Fruit fly (Drosophila melanogaster) whole organism, prepupa: ENCODE measurements around the gene Odj.
A peak's percentile ranks its signal among the peaks of the same experiment; 100 is the strongest.

Experiments
- CG10631 ChIP-seq: fragments of 200-800 bp; sonication (Bioruptor generic); optimal IDR thresholded peaks from 2 replicates; lab custom pipeline; 2016; ENCODE audit warnings: missing biosample characterization, missing genetic modification characterization
- CG10669 ChIP-seq: fragments of 200-800 bp; sonication (Bioruptor generic); optimal IDR thresholded peaks from 3 replicates; lab custom pipeline; 2018; ENCODE audit warnings: missing biosample characterization, mild to moderate bottlenecking, missing genetic modification characterization, moderate library complexity
- CG11762 ChIP-seq: fragments of 200-800 bp; sonication (Bioruptor generic); optimal IDR thresholded peaks from 3 replicates; lab custom pipeline; 2016; ENCODE audit warnings: missing biosample characterization, missing genetic modification characterization; ENCODE audit not compliant: insufficient read depth
- CG11902 ChIP-seq: fragments of 200-800 bp; sonication (Bioruptor generic); optimal IDR thresholded peaks from 3 replicates; lab custom pipeline; 2016; ENCODE audit warnings: missing biosample characterization, missing genetic modification characterization
- CG15336 ChIP-seq: fragments of 200-800 bp; sonication (Bioruptor generic); IDR thresholded peaks from 2 replicates; pipeline ENCODE4 v1.3.6; 2022; ENCODE audit warnings: missing biosample characterization, missing genetic modification characterization
- CG1621 ChIP-seq: fragments of 200-800 bp; sonication (Bioruptor generic); optimal IDR thresholded peaks from 3 replicates; lab custom pipeline; 2018; ENCODE audit warnings: missing biosample characterization, mild to moderate bottlenecking, missing genetic modification characterization
- CG3032 ChIP-seq: fragments of 200-800 bp; optimal IDR thresholded peaks from 2 replicates; lab custom pipeline; 2019; ENCODE audit warnings: missing biosample characterization, mild to moderate bottlenecking, missing genetic modification characterization, moderate library complexity
- CG31627 ChIP-seq: fragments of 200-800 bp; sonication (Bioruptor generic); optimal IDR thresholded peaks from 3 replicates; lab custom pipeline; 2016; ENCODE audit warnings: missing biosample characterization, missing genetic modification characterization
- CG32006 ChIP-seq: fragments of 200-800 bp; sonication (Bioruptor generic); optimal IDR thresholded peaks from 3 replicates; lab custom pipeline; 2017; ENCODE audit warnings: missing biosample characterization, mild to moderate bottlenecking, missing genetic modification characterization
- CG34406 ChIP-seq: fragments of 200-800 bp; sonication (Bioruptor generic); optimal IDR thresholded peaks from 3 replicates; lab custom pipeline; 2016; ENCODE audit warnings: missing biosample characterization, missing genetic modification characterization
- CG3919 ChIP-seq: fragments of 200-800 bp; sonication (Bioruptor generic); optimal IDR thresholded peaks from 3 replicates; lab custom pipeline; 2016; ENCODE audit warnings: missing biosample characterization, missing genetic modification characterization
- CG4318 ChIP-seq: fragments of 200-800 bp; sonication (Bioruptor generic); optimal IDR thresholded peaks from 3 replicates; lab custom pipeline; 2017; ENCODE audit warnings: missing biosample characterization, mild to moderate bottlenecking, missing genetic modification characterization
- CG6163 ChIP-seq: fragments of 200-800 bp; sonication (Bioruptor generic); IDR thresholded peaks from 3 replicates; pipeline ENCODE4 v1.3.6; 2022; ENCODE audit warnings: missing biosample characterization, missing genetic modification characterization
- CG6276 ChIP-seq: fragments of 200-800 bp; sonication (Bioruptor generic); optimal IDR thresholded peaks from 2 replicates; lab custom pipeline; 2017; ENCODE audit warnings: missing biosample characterization, mild to moderate bottlenecking, missing genetic modification characterization
- CG6792 ChIP-seq: fragments of 200-800 bp; sonication (Bioruptor generic); optimal IDR thresholded peaks from 3 replicates; lab custom pipeline; 2016; ENCODE audit warnings: missing biosample characterization, missing genetic modification characterization
- CG6808 ChIP-seq: fragments of 200-800 bp; sonication (Bioruptor generic); optimal IDR thresholded peaks from 3 replicates; lab custom pipeline; 2017; ENCODE audit warnings: missing biosample characterization, missing genetic modification characterization, mild to moderate bottlenecking, moderate library complexity, missing genetic modification reagents
- CG8119 ChIP-seq: fragments of 200-800 bp; sonication (Bioruptor generic); IDR thresholded peaks from 3 replicates; pipeline ENCODE4 v1.3.6; 2022; ENCODE audit warnings: missing biosample characterization, missing genetic modification characterization
- CG8319 ChIP-seq: fragments of 200-800 bp; sonication (Bioruptor generic); optimal IDR thresholded peaks from 3 replicates; lab custom pipeline; 2016; ENCODE audit warnings: missing biosample characterization, missing genetic modification characterization
- CG8632 ChIP-seq: fragments of 200-800 bp; sonication (Bioruptor generic); optimal IDR thresholded peaks from 3 replicates; lab custom pipeline; 2016; ENCODE audit warnings: missing biosample characterization, missing genetic modification characterization
- Eip78C ChIP-seq: fragments of 200-800 bp; sonication (Bioruptor generic); peaks from one replicate; lab custom pipeline; 2016; ENCODE audit warnings: missing biosample characterization, missing genetic modification characterization
- Ets96B ChIP-seq: fragments of 200-800 bp; optimal IDR thresholded peaks from 2 replicates; lab custom pipeline; 2019; ENCODE audit warnings: missing biosample characterization, mild to moderate bottlenecking, missing genetic modification characterization, moderate library complexity
- Hr39 ChIP-seq: fragments of 200-800 bp; sonication (Bioruptor generic); optimal IDR thresholded peaks from 2 replicates; lab custom pipeline; 2016; ENCODE audit warnings: missing biosample characterization, missing genetic modification characterization
- Hr4 ChIP-seq: fragments of 200-800 bp; sonication (Bioruptor generic); optimal IDR thresholded peaks from 3 replicates; lab custom pipeline; 2016; ENCODE audit warnings: missing biosample characterization, missing genetic modification characterization
- Lpt ChIP-seq: fragments of 200-800 bp; sonication (Bioruptor generic); optimal IDR thresholded peaks from 3 replicates; lab custom pipeline; 2016; ENCODE audit warnings: missing biosample characterization, missing genetic modification characterization
- OdsH ChIP-seq: fragments of 200-800 bp; sonication (Bioruptor generic); optimal IDR thresholded peaks from 3 replicates; lab custom pipeline; 2016; ENCODE audit warnings: missing biosample characterization, missing genetic modification characterization
- Smox ChIP-seq: fragments of 200-800 bp; sonication (Bioruptor generic); optimal IDR thresholded peaks from 3 replicates; lab custom pipeline; 2016; ENCODE audit warnings: missing biosample characterization, missing genetic modification characterization
- Sox14 ChIP-seq: fragments of 200-800 bp; sonication (Bioruptor generic); optimal IDR thresholded peaks from 3 replicates; lab custom pipeline; 2016; ENCODE audit warnings: missing biosample characterization, missing genetic modification characterization
- Sox15 ChIP-seq: fragments of 200-800 bp; sonication (Bioruptor generic); optimal IDR thresholded peaks from 3 replicates; lab custom pipeline; 2016; ENCODE audit warnings: missing biosample characterization, missing genetic modification characterization
- achi ChIP-seq: fragments of 200-800 bp; sonication (Bioruptor generic); optimal IDR thresholded peaks from 3 replicates; lab custom pipeline; 2016; ENCODE audit warnings: missing biosample characterization, missing genetic modification characterization
- acj6 ChIP-seq: fragments of 200-800 bp; sonication (Bioruptor generic); optimal IDR thresholded peaks from 3 replicates; lab custom pipeline; 2016; ENCODE audit warnings: missing biosample characterization, missing genetic modification characterization
- dsx ChIP-seq: fragments of 200-800 bp; optimal IDR thresholded peaks from 3 replicates; lab custom pipeline; 2019; ENCODE audit warnings: missing biosample characterization, mild to moderate bottlenecking, missing genetic modification characterization, moderate library complexity; ENCODE audit not compliant: poor library complexity, severe bottlenecking
- eg ChIP-seq: fragments of 200-800 bp; sonication (Bioruptor generic); IDR thresholded peaks from 3 replicates; pipeline ENCODE4 v1.3.6; 2022; ENCODE audit warnings: missing biosample characterization, missing genetic modification characterization
- esn ChIP-seq: fragments of 200-800 bp; sonication (Bioruptor generic); optimal IDR thresholded peaks from 2 replicates; lab custom pipeline; 2016; ENCODE audit warnings: missing biosample characterization, mild to moderate bottlenecking, missing genetic modification characterization, moderate library complexity
- fd59A ChIP-seq: fragments of 200-800 bp; sonication (Bioruptor generic); optimal IDR thresholded peaks from 2 replicates; lab custom pipeline; 2017; ENCODE audit warnings: missing biosample characterization, mild to moderate bottlenecking, missing genetic modification characterization, missing genetic modification reagents
- fd85E ChIP-seq: fragments of 200-800 bp; sonication (Bioruptor generic); optimal IDR thresholded peaks from 3 replicates; lab custom pipeline; 2016; ENCODE audit warnings: missing biosample characterization, missing genetic modification characterization
- fkh ChIP-seq: fragments of 200-800 bp; sonication (Bioruptor generic); optimal IDR thresholded peaks from 3 replicates; lab custom pipeline; 2017; ENCODE audit warnings: missing biosample characterization, mild to moderate bottlenecking, missing genetic modification characterization, moderate library complexity
- lz ChIP-seq: fragments of 200-800 bp; sonication (Bioruptor generic); optimal IDR thresholded peaks from 3 replicates; lab custom pipeline; 2016; ENCODE audit warnings: missing biosample characterization, missing genetic modification characterization
- net ChIP-seq: fragments of 200-800 bp; sonication (Bioruptor generic); optimal IDR thresholded peaks from 3 replicates; lab custom pipeline; 2016; ENCODE audit warnings: missing biosample characterization, missing genetic modification characterization
- ss ChIP-seq, 2 experiments: fragments of 200-800 bp; sonication (Bioruptor generic); optimal IDR thresholded peaks; 2 replicates in 1 of 2; 3 replicates in 1 of 2; lab custom pipeline; 2017 to 2018; ENCODE audit warnings: mild to moderate bottlenecking in 2 of 2, missing biosample characterization in 2 of 2, missing genetic modification characterization in 2 of 2, moderate library complexity in 1 of 2
- svp ChIP-seq: fragments of 200-800 bp; sonication (Bioruptor generic); peaks from one replicate; lab custom pipeline; 2016; ENCODE audit warnings: missing biosample characterization, missing genetic modification characterization
- vri ChIP-seq: fragments of 200-800 bp; sonication (Bioruptor generic); optimal IDR thresholded peaks from 3 replicates; lab custom pipeline; 2016; ENCODE audit warnings: missing biosample characterization, mild to moderate bottlenecking, missing genetic modification characterization

The Odj gene

DNA sequence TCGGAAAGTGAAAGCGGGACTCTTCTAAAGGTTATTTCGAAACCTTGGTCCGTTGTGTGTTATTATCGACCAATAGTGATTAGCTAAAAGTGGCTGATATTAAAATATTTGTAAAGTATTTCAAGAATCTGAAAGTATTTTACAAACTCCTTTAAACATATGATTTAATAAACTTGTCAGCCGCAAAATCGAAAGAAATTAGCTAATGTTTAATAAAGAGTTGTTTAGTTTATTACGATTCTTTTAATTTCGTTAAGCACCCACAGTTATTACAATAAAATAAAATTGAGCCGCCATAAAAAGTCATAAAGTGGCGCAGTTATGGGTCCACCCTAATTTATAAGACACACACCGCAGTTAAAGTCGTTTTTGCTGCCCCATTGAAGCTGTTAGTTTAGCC, 19.1 kb downstream of the Odj start (continued):
- TF ChIP-seq vri (GFP tag; lab: Kevin White, UChicago) = no peak
- TF ChIP-seq CG6792 = no peak
- TF ChIP-seq svp (GFP tag; lab: Kevin White, UChicago) = peak; percentile 74
- peak; percentile 33; the same call in 1 of the 2 replicates for TF ChIP-seq CG15336 (GFP tag; lab: Robert Waterston, UW)

DNA sequence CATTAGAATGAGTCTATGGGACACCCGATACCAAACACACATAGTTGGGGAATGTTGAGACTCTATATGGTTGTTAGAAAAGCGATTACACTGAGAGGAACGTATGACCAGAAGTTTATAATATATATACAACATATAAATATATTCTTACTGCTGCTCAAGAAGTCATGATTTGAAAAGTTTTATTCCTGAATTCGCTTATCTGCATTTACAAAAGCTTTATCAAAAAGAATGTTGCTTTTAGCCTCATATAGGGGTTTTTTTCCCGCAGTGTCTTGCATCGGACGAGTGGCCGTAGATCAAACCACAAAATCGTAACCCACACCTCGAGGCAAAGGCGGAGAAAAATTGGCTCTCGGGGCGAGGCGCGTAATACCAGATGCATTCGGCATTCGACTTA, 21.2 kb downstream of the Odj start:
- TF ChIP-seq OdsH (no peak), CG15336 (GFP tag; lab: Robert Waterston, UW) (peak; percentile 50; the same call in 1 of the 2 replicates), eg (peak; percentile 38; the same call in 1 of the 3 replicates), CG32006 (peak; percentile 45), ss (GFP tag; optimal IDR thresholded peaks at IDR 0.05; lab: Kevin White, UChicago) (no peak), Eip78C (GFP tag; lab: Kevin White, UChicago) (peak; percentile 45), fd85E (no peak), CG8119 (0 out of 3 replicates have a peak, but pooled peaks have one; percentile 34), CG6276 (GFP tag; lab: Kevin White, UChicago) (peak; percentile 13)

DNA sequence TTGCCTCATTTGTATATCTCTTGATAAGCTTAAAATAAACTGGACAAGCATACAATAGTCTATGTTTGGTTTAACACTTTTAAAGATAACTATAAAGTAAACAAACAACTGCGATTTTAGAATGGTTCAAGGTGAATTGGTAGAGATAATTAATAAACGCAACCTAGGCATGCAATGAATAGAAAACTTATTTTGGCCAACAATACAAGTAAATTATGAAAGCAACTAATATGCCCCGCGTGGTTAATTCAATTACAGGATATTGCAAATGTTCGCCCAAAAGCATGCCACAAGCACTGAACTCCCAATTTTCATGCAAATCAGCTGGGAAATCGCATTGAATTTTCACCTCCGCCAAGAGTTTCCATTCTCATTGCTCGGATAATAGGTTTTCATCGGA, 24.8 kb downstream of the Odj start:
- TF ChIP-seq Hr4 (GFP tag; lab: Kevin White, UChicago) (peak; percentile 28), net (GFP tag; lab: Kevin White, UChicago) (no peak), eg (peak; percentile 56; the same call in 2 of the 3 replicates), acj6 (GFP tag; lab: Kevin White, UChicago) (no peak), CG11902 (GFP tag; lab: Kevin White, UChicago) (no peak), CG8119 (0 out of 3 replicates have a peak, but pooled peaks have one; percentile 19), Smox (GFP tag; lab: Kevin White, UChicago) (no peak), CG6792 (no peak), CG6163 (GFP tag; lab: Robert Waterston, UW) (no peak), dsx (GFP tag; lab: Kevin White, UChicago) (no peak), CG31627 (GFP tag; lab: Kevin White, UChicago) (no peak), fkh (GFP tag; lab: Kevin White, UChicago) (no peak), CG10669 (no peak), CG1621 (tag; lab: Kevin White, UChicago) (no peak), CG32006 (peak; percentile 39), CG8632 (no peak), ss (GFP tag; optimal IDR thresholded peaks at IDR 0.05; lab: Kevin White, UChicago) (no peak), CG3032 (tag; lab: Kevin White, UChicago) (no peak), CG15336 (GFP tag; lab: Robert Waterston, UW) (peak; percentile 37; the same call in 1 of the 2 replicates), CG6276 (GFP tag; lab: Kevin White, UChicago) (no peak), Sox15 (GFP tag; lab: Kevin White, UChicago) (no peak), esn (no peak), vri (GFP tag; lab: Kevin White, UChicago) (no peak), Eip78C (GFP tag; lab: Kevin White, UChicago) (peak; percentile 52), fd85E (no peak), CG3919 (GFP tag; lab: Kevin White, UChicago) (no peak)
- TF ChIP-seq, all 60 proteins: peak for 6

DNA sequence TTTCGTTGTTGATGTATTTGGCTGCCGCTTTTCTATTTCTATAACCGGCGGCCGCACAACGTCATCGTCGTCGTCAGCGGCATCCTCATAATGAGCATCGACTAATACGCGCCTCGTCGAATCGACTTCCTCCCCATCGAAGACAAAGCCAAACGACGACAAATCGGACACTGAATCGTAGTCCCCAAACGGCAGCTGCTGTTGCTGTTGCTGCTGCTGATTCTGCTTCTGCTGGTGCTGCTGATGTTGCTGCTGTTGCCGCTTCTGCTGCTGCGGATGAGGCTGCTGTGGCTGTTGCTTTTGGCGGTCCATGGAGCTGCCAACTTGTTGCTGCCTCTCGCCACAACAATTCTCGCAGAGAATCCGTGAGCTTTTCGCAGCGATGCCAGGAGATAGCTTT, 25.9 kb downstream of the Odj start:
- TF ChIP-seq achi (GFP tag; lab: Kevin White, UChicago) (no peak), CG15336 (GFP tag; lab: Robert Waterston, UW) (peak; percentile 43; the same call in 1 of the 2 replicates)

DNA sequence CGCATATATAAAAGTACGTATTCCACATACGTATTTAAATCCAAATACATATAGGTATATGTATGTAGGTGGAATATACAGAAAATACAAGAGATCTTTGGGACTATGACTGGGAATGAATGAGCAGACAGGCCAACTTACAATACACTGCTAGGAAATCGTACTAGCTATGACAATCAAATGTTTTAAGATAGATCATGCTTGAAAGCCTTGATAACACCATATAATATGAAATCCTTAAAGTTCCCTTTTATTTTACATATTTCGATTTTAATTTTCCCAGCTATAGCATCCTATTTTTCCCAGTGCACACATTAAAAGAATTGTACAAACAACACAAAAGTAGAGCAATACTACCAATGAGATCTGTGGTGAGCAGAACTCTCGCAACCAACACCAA, 27.7 kb downstream of the Odj start:
- no peak for TF ChIP-seq fd85E
- TF ChIP-seq CG11762 (GFP tag; lab: Kevin White, UChicago) = peak; percentile 24
- peak; percentile 9 for TF ChIP-seq CG4318 (GFP tag; lab: Kevin White, UChicago)
- peak in 1 of 2 experiments; percentile 23 for TF ChIP-seq ss (GFP tag; optimal IDR thresholded peaks at IDR 0.05; lab: Kevin White, UChicago)
- TF ChIP-seq CG10631 (GFP tag; lab: Kevin White, UChicago) = peak; percentile 56
- TF ChIP-seq CG3032 (tag; lab: Kevin White, UChicago) = peak; percentile 60
- no peak for TF ChIP-seq CG6808
- peak; percentile 49 for TF ChIP-seq Lpt (GFP tag; lab: Kevin White, UChicago)
- peak; percentile 81 for TF ChIP-seq CG15336 (GFP tag; lab: Robert Waterston, UW)
- no peak for TF ChIP-seq CG1621 (tag; lab: Kevin White, UChicago)
- peak; percentile 21 for TF ChIP-seq CG11902 (GFP tag; lab: Kevin White, UChicago)
- peak; percentile 56 for TF ChIP-seq CG32006
- TF ChIP-seq lz (GFP tag; lab: Kevin White, UChicago) = peak; percentile 16
- peak; percentile 10 for TF ChIP-seq Sox14 (GFP tag; lab: Kevin White, UChicago)
- TF ChIP-seq CG3919 (GFP tag; lab: Kevin White, UChicago) = peak; percentile 54
- peak; percentile 29 for TF ChIP-seq fkh (GFP tag; lab: Kevin White, UChicago)
- peak; percentile 35 for TF ChIP-seq CG8319 (GFP tag; lab: Kevin White, UChicago)
- TF ChIP-seq Ets96B (tag; lab: Kevin White, UChicago) = peak; percentile 41
- peak; percentile 71 for TF ChIP-seq Hr4 (GFP tag; lab: Kevin White, UChicago)
- TF ChIP-seq vri (GFP tag; lab: Kevin White, UChicago) = no peak
- peak; percentile 41 for TF ChIP-seq acj6 (GFP tag; lab: Kevin White, UChicago)
- peak; percentile 3 for TF ChIP-seq CG34406 (GFP tag; lab: Kevin White, UChicago)
- TF ChIP-seq fd59A (GFP tag; lab: Kevin White, UChicago) = no peak
- peak; percentile 75 for TF ChIP-seq CG6276 (GFP tag; lab: Kevin White, UChicago)
- peak; percentile 37 for TF ChIP-seq Hr39 (GFP tag; lab: Kevin White, UChicago)
